Worm (Caenorhabditis elegans) whole organism, L1 larva: ENCODE results near the gene nhr-116.

Experiments
- C16A3.4 ChIP-seq: fragments of 150-350 bp; optimal IDR thresholded peaks from 2 replicates; lab custom pipeline; 2014; ENCODE audit warnings: missing biosample characterization, missing genetic modification characterization
- C34B4.2 ChIP-seq: sonication (generic microtip); optimal IDR thresholded peaks from 2 replicates; lab custom pipeline; 2017; ENCODE audit warnings: mild to moderate bottlenecking, missing genetic modification characterization, missing compliant biosample characterization
- Y116A8C.19 ChIP-seq: sonication (generic microtip); optimal IDR thresholded peaks from 2 replicates; lab custom pipeline; 2016; ENCODE audit warnings: missing compliant biosample characterization, missing genetic modification characterization, borderline replicate concordance
- aha-1 ChIP-seq: fragments of 150-350 bp; optimal IDR thresholded peaks from 2 replicates; lab custom pipeline; 2014; ENCODE audit warnings: missing biosample characterization, missing genetic modification characterization
- aly-2 ChIP-seq: fragments of 150-350 bp; optimal IDR thresholded peaks from 2 replicates; lab custom pipeline; 2014; ENCODE audit warnings: missing biosample characterization, missing genetic modification characterization
- ama-1 ChIP-seq: fragments of 150-350 bp; optimal IDR thresholded peaks from 2 replicates; lab custom pipeline; 2014
- ceh-8 ChIP-seq: fragments of 200-800 bp; sonication (Bioruptor generic); optimal IDR thresholded peaks from 2 replicates; lab custom pipeline; 2018; ENCODE audit warnings: mild to moderate bottlenecking, missing genetic modification characterization, moderate library complexity, missing compliant biosample characterization
- ceh-82 ChIP-seq, 3 experiments: fragments of 150-350 bp in 1 of 3; sonication (generic microtip) in 2 of 3; optimal IDR thresholded peaks; 2 replicates each; lab custom pipeline; 2014 to 2017; ENCODE audit warnings: missing biosample characterization in 3 of 3, missing genetic modification characterization in 3 of 3
- ceh-88 ChIP-seq: fragments of 200-800 bp; sonication (Bioruptor generic); IDR thresholded peaks from 2 replicates; pipeline ENCODE4 v1.3.6; 2022; ENCODE audit warnings: missing genetic modification characterization, missing compliant biosample characterization
- dsc-1 ChIP-seq: sonication (generic microtip); optimal IDR thresholded peaks from 2 replicates; lab custom pipeline; 2016; ENCODE audit warnings: mild to moderate bottlenecking, missing genetic modification characterization, missing compliant biosample characterization
- efl-1 ChIP-seq, 4 experiments: fragments of 150-350 bp; optimal IDR thresholded peaks in 3 of 4; peaks in 1 of 4; 1 replicate in 1 of 4; 2 replicates in 3 of 4; lab custom pipeline; 2014; ENCODE audit warnings: missing biosample characterization in 2 of 4, missing genetic modification characterization in 2 of 4, missing genetic modification reagents in 2 of 4
- egl-13 ChIP-seq: sonication (generic microtip); optimal IDR thresholded peaks from 2 replicates; lab custom pipeline; 2016; ENCODE audit warnings: missing genotype, missing genetic modification reagents, missing genetic modification characterization, missing compliant biosample characterization
- elt-3 ChIP-seq, 6 experiments: fragments of 150-350 bp in 1 of 6; sonication (generic microtip); optimal IDR thresholded peaks; 2 replicates each; lab custom pipeline; 2017 to 2018; ENCODE audit warnings: missing biosample characterization in 6 of 6, missing genetic modification characterization in 6 of 6, inconsistent platforms in 1 of 6
- fkh-10 ChIP-seq: sonication (generic microtip); optimal IDR thresholded peaks from 2 replicates; lab custom pipeline; 2017; ENCODE audit warnings: missing biosample characterization, missing genetic modification reagents, missing genetic modification characterization
- grh-1 ChIP-seq: fragments of 200-800 bp; sonication (Bioruptor generic); IDR thresholded peaks from 2 replicates; pipeline ENCODE4 v1.3.6; 2022; ENCODE audit warnings: missing genetic modification reagents, missing genetic modification characterization, missing compliant biosample characterization
- hlh-17 ChIP-seq: fragments of 200-800 bp; sonication (Bioruptor generic); optimal IDR thresholded peaks from 2 replicates; lab custom pipeline; 2018; ENCODE audit warnings: missing genetic modification characterization, mild to moderate bottlenecking, missing compliant biosample characterization, moderate library complexity, borderline replicate concordance
- hpl-2 ChIP-seq: fragments of 150-350 bp; optimal IDR thresholded peaks from 2 replicates; lab custom pipeline; 2014; ENCODE audit warnings: missing biosample characterization, missing genetic modification reagents, missing genetic modification characterization
- jun-1 ChIP-seq: fragments of 150-350 bp; optimal IDR thresholded peaks from 2 replicates; lab custom pipeline; 2014; ENCODE audit warnings: missing biosample characterization, missing genetic modification reagents, missing genetic modification characterization
- lsy-2 ChIP-seq, 2 experiments: fragments of 150-350 bp; optimal IDR thresholded peaks; 2 replicates each; lab custom pipeline; 2014; ENCODE audit warnings: missing biosample characterization in 2 of 2, missing genetic modification characterization in 2 of 2
- mab-9 ChIP-seq: fragments of 200-800 bp; sonication (Bioruptor generic); IDR thresholded peaks from 2 replicates; pipeline ENCODE4 v1.3.6; 2022; ENCODE audit warnings: missing genetic modification reagents, missing genetic modification characterization, missing compliant biosample characterization
- mep-1 ChIP-seq: fragments of 150-350 bp; optimal IDR thresholded peaks from 2 replicates; lab custom pipeline; 2014; ENCODE audit warnings: missing biosample characterization, missing genetic modification characterization
- nhr-12 ChIP-seq: sonication (generic microtip); optimal IDR thresholded peaks from 2 replicates; lab custom pipeline; 2017; ENCODE audit warnings: missing biosample characterization, missing genetic modification characterization
- nhr-19 ChIP-seq: fragments of 200-800 bp; sonication (Bioruptor generic); conservative IDR thresholded peaks from 2 replicates; pipeline ENCODE4 v1.3.6; 2022; ENCODE audit warnings: missing genetic modification characterization, missing compliant biosample characterization
- nhr-28 ChIP-seq: fragments of 150-350 bp; optimal IDR thresholded peaks from 2 replicates; lab custom pipeline; 2014; ENCODE audit warnings: missing biosample characterization, missing genetic modification characterization
- nhr-47 ChIP-seq: sonication (generic microtip); optimal IDR thresholded peaks from 2 replicates; lab custom pipeline; 2016; ENCODE audit warnings: mild to moderate bottlenecking, missing genetic modification characterization, moderate library complexity, missing compliant biosample characterization
- nhr-76 ChIP-seq: sonication (generic microtip); optimal IDR thresholded peaks from 2 replicates; lab custom pipeline; 2017; ENCODE audit warnings: missing biosample characterization, missing genetic modification characterization
- pag-3 ChIP-seq: sonication (generic microtip); optimal IDR thresholded peaks from 2 replicates; lab custom pipeline; 2017; ENCODE audit warnings: missing genetic modification characterization, mild to moderate bottlenecking, missing compliant biosample characterization, antibody characterized with exemption, borderline replicate concordance; ENCODE audit not compliant: insufficient read depth
- pax-3 ChIP-seq: fragments of 200-800 bp; sonication (Bioruptor generic); optimal IDR thresholded peaks from 2 replicates; lab custom pipeline; 2018; ENCODE audit warnings: mild to moderate bottlenecking, missing genetic modification characterization, moderate library complexity, missing compliant biosample characterization
- snpc-4 ChIP-seq: fragments of 150-350 bp; optimal IDR thresholded peaks from 2 replicates; lab custom pipeline; 2014; ENCODE audit warnings: missing biosample characterization, missing genetic modification characterization
- sptf-1 ChIP-seq: fragments of 150-350 bp; optimal IDR thresholded peaks from 2 replicates; lab custom pipeline; 2014; ENCODE audit warnings: missing biosample characterization, missing genetic modification characterization
- sup-37 ChIP-seq: fragments of 200-800 bp; sonication (Bioruptor generic); optimal IDR thresholded peaks from 2 replicates; lab custom pipeline; 2018; ENCODE audit warnings: mild to moderate bottlenecking, missing genetic modification characterization, missing compliant biosample characterization
- swsn-7 ChIP-seq: sonication (generic microtip); optimal IDR thresholded peaks from 2 replicates; lab custom pipeline; 2016; ENCODE audit warnings: missing genetic modification characterization, missing compliant biosample characterization
- tbx-2 ChIP-seq: sonication (generic microtip); optimal IDR thresholded peaks from 2 replicates; lab custom pipeline; 2016; ENCODE audit warnings: missing genetic modification characterization, missing compliant biosample characterization
- unc-130 ChIP-seq: fragments of 150-350 bp; optimal IDR thresholded peaks from 2 replicates; lab custom pipeline; 2017; ENCODE audit warnings: missing biosample characterization, missing genetic modification characterization, inconsistent platforms
- unc-86 ChIP-seq: sonication (generic microtip); optimal IDR thresholded peaks from 2 replicates; lab custom pipeline; 2016; ENCODE audit warnings: missing genetic modification characterization, missing compliant biosample characterization
- zip-4 ChIP-seq: fragments of 200-800 bp; sonication (Bioruptor generic); optimal IDR thresholded peaks from 2 replicates; lab custom pipeline; 2018; ENCODE audit warnings: mild to moderate bottlenecking, missing genetic modification characterization, moderate library complexity, missing compliant biosample characterization
- ztf-11 ChIP-seq, 2 experiments: sonication (generic microtip); optimal IDR thresholded peaks; 2 replicates each; lab custom pipeline; 2016 to 2017; ENCODE audit warnings: missing genetic modification characterization in 2 of 2, missing biosample characterization in 1 of 2, missing compliant biosample characterization in 1 of 2

Gene nhr-116

ce11 chrV:16888788-16889325 is 23.2 kb upstream of the nhr-116 start, which contains the start of the genes ifas-2 and fbxa-44:
Gene ifas-2 (minus strand): TSS chrV:16888888.
Gene fbxa-44 (plus strand): TSS chrV:16889275.
- TF ChIP-seq ceh-82 (tag; optimal IDR thresholded peaks at IDR 0.05; lab: Kevin White, UChicago) = no peak
- TF ChIP-seq C16A3.4 = no peak
- no peak for TF ChIP-seq tbx-2 (tag; lab: Kevin White, UChicago)
- no peak for TF ChIP-seq lsy-2 (tag; optimal IDR thresholded peaks at IDR 0.05; lab: Kevin White, UChicago)
- no peak for TF ChIP-seq grh-1 (GFP tag; lab: Robert Waterston, UW)
- TF ChIP-seq nhr-19 (GFP tag; lab: Robert Waterston, UW) = no peak
- TF ChIP-seq jun-1 (tag; lab: Kevin White, UChicago) = no peak
- no peak for TF ChIP-seq pax-3
- no peak for TF ChIP-seq egl-13 (tag; lab: Kevin White, UChicago)
- TF ChIP-seq pag-3 (tag; lab: Kevin White, UChicago) = no peak
- no peak for TF ChIP-seq sup-37 (GFP tag; lab: Kevin White, UChicago)
- TF ChIP-seq elt-3 (tag; optimal IDR thresholded peaks at IDR 0.05; lab: Kevin White, UChicago) = no peak
- no peak for TF ChIP-seq mab-9
- no peak for TF ChIP-seq fkh-10 (GFP tag; lab: Kevin White, UChicago)
- no peak for TF ChIP-seq nhr-28 (tag; lab: Kevin White, UChicago)
- TF ChIP-seq, all 84 proteins: peak for 0

DNA sequence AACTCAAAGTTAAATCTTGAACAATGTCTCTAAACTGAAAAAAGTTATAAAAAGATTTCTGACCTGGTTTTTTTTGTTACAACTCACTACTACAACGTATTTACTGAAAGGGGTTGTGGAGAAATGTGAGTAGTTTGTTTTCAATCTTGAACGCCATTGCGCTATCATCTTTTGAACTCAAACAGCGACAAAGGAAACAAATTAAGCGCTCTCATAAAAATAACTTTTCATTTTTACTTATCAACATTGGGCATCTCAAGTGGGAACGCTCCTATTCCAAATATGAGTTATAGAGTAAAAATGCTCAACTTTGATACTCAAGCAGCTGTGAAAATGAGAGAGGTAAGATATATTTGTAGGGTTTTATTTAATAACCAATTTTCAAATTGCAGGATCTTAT is 18.6 kb upstream of the nhr-116 start, which contains the start of gene F09C6.15:
Gene F09C6.15 (plus strand): TSS at position 301 of the 400 bp plus-strand sequence.
- no peak for TF ChIP-seq nhr-76 (tag; lab: Kevin White, UChicago)
- TF ChIP-seq efl-1 (optimal IDR thresholded peaks at IDR 0.05; lab: Kevin White, UChicago) = no peak
- TF ChIP-seq efl-1 (GFP tag; optimal IDR thresholded peaks at IDR 0.05 in 1 of 2; lab: Kevin White, UChicago) = no peak
- TF ChIP-seq hpl-2 (GFP tag; lab: Kevin White, UChicago) = no peak
- TF ChIP-seq mab-9 = no peak
- TF ChIP-seq hlh-17 = no peak
- no peak for TF ChIP-seq zip-4 (GFP tag; lab: Kevin White, UChicago)
- TF ChIP-seq nhr-12 (tag; lab: Kevin White, UChicago) = no peak
- TF ChIP-seq aly-2 = no peak
- no peak for TF ChIP-seq snpc-4 (tag; lab: Kevin White, UChicago)
- no peak for TF ChIP-seq unc-86 (tag; lab: Kevin White, UChicago)
- no peak for TF ChIP-seq pax-3
- TF ChIP-seq swsn-7 = no peak
- TF ChIP-seq, all 84 proteins: peak for 0

DNA sequence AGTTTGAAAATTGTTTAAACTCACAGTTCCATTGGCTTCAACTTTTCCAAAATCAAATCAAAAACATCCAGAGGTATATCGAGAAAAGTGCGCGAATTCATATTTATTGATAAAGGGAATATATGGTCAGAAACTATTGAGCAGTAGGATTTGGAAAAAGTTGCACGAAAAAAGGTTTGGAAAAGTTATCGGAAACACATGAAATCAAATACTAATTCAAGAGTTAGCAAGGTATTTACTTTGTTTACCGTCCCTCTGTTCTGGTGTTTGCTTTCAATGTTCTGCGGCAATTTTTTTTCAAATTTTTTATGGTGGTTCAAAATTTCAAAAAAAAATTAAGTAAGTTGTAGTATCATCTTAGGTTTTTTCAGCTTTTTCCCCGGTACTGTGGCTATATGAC is 12.7 kb upstream of the nhr-116 start, which contains the start of gene fbxa-45:
Gene fbxa-45 (minus strand): TSS at position 101 of the 400 bp plus-strand sequence.
- no peak for TF ChIP-seq ceh-88 (GFP tag; lab: Robert Waterston, UW)
- TF ChIP-seq Y116A8C.19 (tag; lab: Kevin White, UChicago) = no peak
- TF ChIP-seq ztf-11 (tag; optimal IDR thresholded peaks at IDR 0.05; lab: Kevin White, UChicago) = no peak
- no peak for TF ChIP-seq ceh-8 (GFP tag; lab: Kevin White, UChicago)
- no peak for TF ChIP-seq aha-1 (tag; lab: Kevin White, UChicago)
- TF ChIP-seq sptf-1 (tag; lab: Kevin White, UChicago) = no peak

DNA sequence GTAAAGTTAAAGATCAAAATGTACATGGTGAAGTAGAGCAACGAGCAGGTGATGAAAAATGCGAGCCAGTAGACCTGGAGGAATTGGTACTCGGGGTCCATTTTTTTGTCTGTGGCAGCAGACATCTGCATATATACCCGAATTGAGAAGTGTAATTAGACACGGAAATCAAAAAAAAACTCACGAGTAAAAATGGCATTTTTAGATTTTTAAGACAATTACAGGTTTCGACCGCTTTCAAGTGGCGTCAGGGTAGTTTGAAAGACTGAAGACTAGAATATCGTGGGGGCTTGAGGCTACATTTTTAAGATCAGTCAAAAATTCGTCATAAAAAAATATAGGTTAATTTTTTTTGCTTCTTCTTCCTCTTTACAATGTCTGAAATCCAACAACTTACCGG is 9.3 kb upstream of the nhr-116 start, which contains the start of gene srd-68:
Gene srd-68 (minus strand): TSS at position 101 of the 400 bp plus-strand sequence.
- TF ChIP-seq swsn-7 = no peak
- no peak for TF ChIP-seq unc-130
- TF ChIP-seq elt-3 (tag; optimal IDR thresholded peaks at IDR 0.05; lab: Kevin White, UChicago) = no peak
- no peak for TF ChIP-seq mab-9
- no peak for TF ChIP-seq snpc-4 (tag; lab: Kevin White, UChicago)
- TF ChIP-seq hpl-2 (GFP tag; lab: Kevin White, UChicago) = no peak
- no peak for TF ChIP-seq nhr-28 (tag; lab: Kevin White, UChicago)
- TF ChIP-seq ceh-8 (GFP tag; lab: Kevin White, UChicago) = no peak
- TF ChIP-seq C34B4.2 (tag; lab: Kevin White, UChicago) = no peak
- TF ChIP-seq ama-1 (lab: Kevin White, UChicago) = no peak
- TF ChIP-seq nhr-76 (tag; lab: Kevin White, UChicago) = no peak
- no peak for TF ChIP-seq aha-1 (tag; lab: Kevin White, UChicago)
- TF ChIP-seq lsy-2 (tag; optimal IDR thresholded peaks at IDR 0.05; lab: Kevin White, UChicago) = no peak
- no peak for TF ChIP-seq dsc-1 (tag; lab: Kevin White, UChicago)
- no peak for TF ChIP-seq mep-1
- no peak for TF ChIP-seq nhr-47 (tag; lab: Kevin White, UChicago)
